Worm (Caenorhabditis elegans): ENCODE data around the gene lgc-55.

lgc-55 gene

DNA sequence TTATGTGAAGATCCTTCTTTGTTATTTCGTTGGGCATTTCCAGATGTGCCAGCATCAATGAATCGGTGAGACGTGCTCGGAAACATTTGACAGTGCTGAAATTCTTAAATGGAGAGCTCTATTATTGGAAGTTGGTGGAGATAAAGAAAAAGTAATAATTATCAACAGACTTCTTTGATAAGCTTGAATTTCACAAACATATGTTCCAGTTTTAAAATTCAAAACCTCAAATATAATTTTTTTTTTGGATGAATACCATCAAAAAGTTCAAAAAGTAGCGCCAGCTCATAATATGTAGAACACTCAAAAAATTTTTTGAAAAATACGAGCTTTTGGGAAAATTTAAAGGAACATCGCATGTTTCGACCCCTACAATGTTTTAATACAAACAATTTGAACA lies 28.8 kb upstream of the lgc-55 start, which contains the start of gene Y60A3A.25:
TSS of gene Y60A3A.25 (minus strand) at position 101 of the 400 bp plus-strand sequence.
- TF ChIP-seq unc-86 (tag; optimal IDR thresholded peaks at IDR 0.05) (no peak), nhr-90 (tag; optimal IDR thresholded peaks at IDR 0.05; ENCODE audit: poor library complexity) (no peak), nhr-20 (tag; optimal IDR thresholded peaks at IDR 0.05) (no peak), ceh-88 (GFP tag; IDR thresholded peaks at IDR 0.05) (no peak), nhr-28 (tag; optimal IDR thresholded peaks at IDR 0.05) (no peak), snu-23 (GFP tag; optimal IDR thresholded peaks at IDR 0.05) (no peak), dsc-1 (tag; optimal IDR thresholded peaks at IDR 0.05) (no peak), zag-1 (tag; optimal IDR thresholded peaks at IDR 0.05) (no peak), elt-3 (tag; optimal IDR thresholded peaks at IDR 0.05) (no peak), sox-4 (tag; optimal IDR thresholded peaks at IDR 0.05) (no peak), C34B4.2 (tag; optimal IDR thresholded peaks at IDR 0.05) (no peak), aly-2 (tag; optimal IDR thresholded peaks at IDR 0.05) (no peak), lir-3 (tag; optimal IDR thresholded peaks at IDR 0.05; ENCODE audit: poor library complexity) (no peak), fkh-4 (tag; optimal IDR thresholded peaks at IDR 0.05; ENCODE audit: borderline replicate concordance) (no peak), tbx-2 (tag; optimal IDR thresholded peaks at IDR 0.05) (no peak), ets-5 (GFP tag; IDR thresholded peaks at IDR 0.05) (no peak), nhr-19 (GFP tag; conservative IDR thresholded peaks at IDR 0.05) (no peak), efl-3 (GFP tag; optimal IDR thresholded peaks at IDR 0.05) (no peak), irx-1 (tag; optimal IDR thresholded peaks at IDR 0.05) (no peak)

DNA sequence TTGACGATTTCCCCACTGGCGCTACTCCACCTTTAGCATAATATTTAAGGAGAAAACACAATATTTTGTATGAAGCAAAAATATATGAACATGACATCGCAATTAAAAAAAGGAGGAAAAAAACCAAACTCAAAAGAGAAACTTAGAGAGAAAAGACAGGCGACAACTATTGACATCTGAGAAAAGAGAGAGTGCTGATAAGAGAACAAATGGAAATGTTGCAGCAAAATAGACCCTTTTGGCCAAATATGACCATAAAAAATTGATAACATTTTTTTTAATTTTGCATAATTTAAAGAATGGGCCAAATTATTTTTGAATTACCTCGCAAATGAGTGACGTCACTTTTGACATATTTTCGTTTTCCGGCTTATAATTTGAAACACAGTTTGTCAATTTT lies 28.2 kb upstream of the lgc-55 start:
- peak; percentile 4 for TF ChIP-seq elt-2 (tag; optimal IDR thresholded peaks at IDR 0.05)
- TF ChIP-seq hpl-2 (GFP tag; optimal IDR thresholded peaks at IDR 0.05): no peak
- no peak for TF ChIP-seq nhr-237 (tag; optimal IDR thresholded peaks at IDR 0.05)
- TF ChIP-seq unc-98 (GFP tag; IDR thresholded peaks at IDR 0.05): no peak
- no peak for TF ChIP-seq swsn-7 (tag; optimal IDR thresholded peaks at IDR 0.05)
- TF ChIP-seq pqm-1 (tag; optimal IDR thresholded peaks at IDR 0.05): no peak
- no peak for TF ChIP-seq elt-3 (tag; optimal IDR thresholded peaks at IDR 0.05)

ce11 chrV:19997481-19997880 lies 25.4 kb upstream of the lgc-55 start:
- TF ChIP-seq ztf-11 (tag; optimal IDR thresholded peaks at IDR 0.05) (no peak), mdl-1 (tag; optimal IDR thresholded peaks at IDR 0.05) (no peak), nhr-28 (tag; optimal IDR thresholded peaks at IDR 0.05) (no peak), efl-1 (optimal IDR thresholded peaks at IDR 0.05) (no peak), efl-1 (GFP tag; optimal IDR thresholded peaks at IDR 0.05 in 1 of 2) (no peak), nhr-77 (tag; optimal IDR thresholded peaks at IDR 0.05) (no peak), unc-30 (tag; optimal IDR thresholded peaks at IDR 0.05) (no peak), aha-1 (tag; optimal IDR thresholded peaks at IDR 0.05) (no peak), lin-35 (GFP tag; optimal IDR thresholded peaks at IDR 0.05) (no peak), nhr-19 (GFP tag; conservative IDR thresholded peaks at IDR 0.05) (no peak), Y116A8C.19 (tag; optimal IDR thresholded peaks at IDR 0.05; ENCODE audit: borderline replicate concordance) (no peak), irx-1 (tag; optimal IDR thresholded peaks at IDR 0.05) (no peak)

- TF ChIP-seq nhr-47 (tag; optimal IDR thresholded peaks at IDR 0.05) (no peak), ets-5 (GFP tag; IDR thresholded peaks at IDR 0.05) (0 out of 2 replicates have a peak, but pooled peaks have one; percentile 80), lin-39 (tag; optimal IDR thresholded peaks at IDR 0.05) (no peak), mef-2 (tag; optimal IDR thresholded peaks at IDR 0.05) (no peak)
Observed at ce11 chrV:19998203-19998836, 24.5 kb upstream of the lgc-55 start.
